Worm (Caenorhabditis elegans): ENCODE data around the gene lge-1.

- TF ChIP-seq ZK546.5 (tag; optimal IDR thresholded peaks at IDR 0.05) = no peak
- TF ChIP-seq dmd-6 (GFP tag; IDR thresholded peaks at IDR 0.05) = no peak
- no peak for TF ChIP-seq dmd-9 (GFP tag; IDR thresholded peaks at IDR 0.05)
- no peak for TF ChIP-seq lsy-2 (tag; optimal IDR thresholded peaks at IDR 0.05)
- TF ChIP-seq nhr-10 (tag; optimal IDR thresholded peaks at IDR 0.05) = no peak
- no peak for TF ChIP-seq zag-1 (tag; optimal IDR thresholded peaks at IDR 0.05)
- no peak for TF ChIP-seq fkh-10 (GFP tag; optimal IDR thresholded peaks at IDR 0.05)
- TF ChIP-seq nhr-77 (tag; optimal IDR thresholded peaks at IDR 0.05) = no peak
Measured at ce11 chrX:10953834-10954233, 12.5 kb upstream of the lge-1 start, which contains the start of gene pbo-4.

Data from whole organism, L4 larva.